Worm (Caenorhabditis elegans): ENCODE measurements around the gene let-711.

Gene let-711

DNA sequence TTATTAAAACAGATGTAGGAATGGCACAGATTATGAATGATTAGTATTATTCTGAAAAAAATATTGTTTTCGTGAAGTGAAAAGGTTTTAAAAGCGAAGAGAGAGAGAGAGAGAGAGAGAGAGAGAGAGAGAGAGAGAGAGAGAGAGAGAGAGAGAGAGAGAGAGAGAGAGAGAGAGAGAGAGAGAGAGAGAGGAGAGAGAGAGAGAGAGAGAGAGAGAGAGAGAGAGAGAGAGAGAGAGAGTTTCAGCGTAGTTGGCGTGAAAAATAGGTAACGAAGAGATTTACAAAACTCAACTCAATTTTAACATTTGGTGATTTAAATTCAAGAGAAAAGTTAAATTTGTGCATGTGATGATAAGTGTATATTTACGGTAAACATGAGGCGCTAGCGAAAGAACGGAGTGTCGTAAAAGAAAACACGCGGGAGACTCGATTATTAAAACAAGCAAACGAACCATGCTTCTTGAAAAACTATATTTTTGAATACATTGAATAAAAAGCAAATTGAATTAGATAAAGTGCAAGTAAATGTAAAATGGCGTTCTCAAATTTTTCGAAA lies 21.6 kb downstream of the let-711 start, which contains the start of gene panl-2:
Gene panl-2 (minus strand): TSS at position 51 of the 560 bp plus-strand sequence.
- TF ChIP-seq nhr-11 (tag; optimal IDR thresholded peaks at IDR 0.05), result no peak
- TF ChIP-seq madf-2 (tag; optimal IDR thresholded peaks at IDR 0.05), result no peak
- TF ChIP-seq unc-3 (GFP tag; conservative IDR thresholded peaks at IDR 0.05), result no peak
- TF ChIP-seq unc-3 (tag; optimal IDR thresholded peaks at IDR 0.05), result no peak
- TF ChIP-seq ceh-2 (tag; optimal IDR thresholded peaks at IDR 0.05), result no peak
- TF ChIP-seq nfya-1 (tag; optimal IDR thresholded peaks at IDR 0.05), result peak; percentile 44
- no peak for TF ChIP-seq ceh-30 (tag; optimal IDR thresholded peaks at IDR 0.05)
- TF ChIP-seq pqm-1 (tag; optimal IDR thresholded peaks at IDR 0.05), result no peak
- TF ChIP-seq ets-4 (tag; optimal IDR thresholded peaks at IDR 0.05), result no peak
- no peak for TF ChIP-seq ttx-3 (tag; optimal IDR thresholded peaks at IDR 0.05)
- peak; percentile 82 for TF ChIP-seq hlh-30 (tag; optimal IDR thresholded peaks at IDR 0.05; ENCODE audit: insufficient read depth)
- no peak for TF ChIP-seq F13H6.1 (tag; optimal IDR thresholded peaks at IDR 0.05)

DNA sequence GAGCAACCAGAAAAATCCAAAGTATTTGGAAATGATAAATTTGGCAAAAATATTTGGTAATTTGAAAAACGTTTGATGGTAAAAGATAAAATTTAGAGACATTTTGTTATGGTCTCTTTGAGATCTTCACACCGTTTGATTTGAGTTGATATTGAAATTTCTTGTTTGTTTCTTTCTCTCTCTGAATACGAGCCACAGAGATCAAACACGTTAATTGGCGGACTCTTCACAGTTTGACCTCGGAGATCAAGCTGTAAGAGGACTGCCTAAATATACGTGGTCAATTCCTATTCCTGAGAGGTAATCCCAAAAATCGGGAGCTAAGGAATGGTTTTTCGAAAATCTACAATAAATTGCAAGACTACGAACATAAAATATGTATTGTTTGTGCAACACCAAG lies 22.1 kb downstream of the let-711 start:
- TF ChIP-seq ahr-1 (tag; optimal IDR thresholded peaks at IDR 0.05) (no peak), npax-4 (tag; optimal IDR thresholded peaks at IDR 0.05) (no peak), hlh-15 (tag; optimal IDR thresholded peaks at IDR 0.05) (no peak), C08G9.2 (tag; optimal IDR thresholded peaks at IDR 0.05) (no peak), madf-2 (tag; optimal IDR thresholded peaks at IDR 0.05) (no peak), ceh-2 (tag; optimal IDR thresholded peaks at IDR 0.05) (no peak), sox-2 (GFP tag; IDR thresholded peaks at IDR 0.05) (no peak), ceh-45 (GFP tag; IDR thresholded peaks at IDR 0.05) (no peak), K02D7.2 (tag; optimal IDR thresholded peaks at IDR 0.05) (no peak), ceh-30 (tag; optimal IDR thresholded peaks at IDR 0.05) (no peak), dmd-4 (tag; optimal IDR thresholded peaks at IDR 0.05; ENCODE audit: borderline replicate concordance) (no peak), mec-3 (tag; optimal IDR thresholded peaks at IDR 0.05; ENCODE audit: borderline replicate concordance) (no peak), unc-3 (GFP tag; conservative IDR thresholded peaks at IDR 0.05) (no peak), unc-3 (tag; optimal IDR thresholded peaks at IDR 0.05) (no peak), fax-1 (tag; optimal IDR thresholded peaks at IDR 0.05) (no peak), C38D4.7 (GFP tag; optimal IDR thresholded peaks at IDR 0.05) (no peak)

DNA sequence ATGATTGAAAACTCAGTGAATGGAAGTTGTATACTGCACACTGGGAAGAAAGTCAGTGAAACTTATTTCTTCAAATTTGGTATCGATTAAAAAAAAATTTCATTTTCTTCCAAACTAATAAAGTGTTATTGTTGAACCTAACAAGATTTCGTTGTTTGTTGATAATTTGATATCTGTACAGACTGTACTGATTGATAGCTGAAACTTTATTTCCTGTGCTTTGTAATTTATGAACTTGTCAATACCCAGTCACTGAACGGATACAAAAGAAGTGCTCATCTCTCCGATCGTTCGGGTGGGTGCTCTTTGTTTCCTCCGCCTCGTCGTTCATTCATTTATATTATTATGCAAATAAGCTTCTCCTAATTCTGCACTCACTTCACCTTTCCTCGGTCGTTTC lies 22.6 kb downstream of the let-711 start, which contains the start of gene F31E3.12:
Gene F31E3.12 (plus strand): TSS at position 301 of the 400 bp plus-strand sequence.
- no peak for TF ChIP-seq pag-3 (tag; optimal IDR thresholded peaks at IDR 0.05; ENCODE audit: borderline replicate concordance)
- TF ChIP-seq elt-2 (tag; optimal IDR thresholded peaks at IDR 0.05), result no peak
- TF ChIP-seq sox-2 (GFP tag; IDR thresholded peaks at IDR 0.05), result no peak
- no peak for TF ChIP-seq pat-9 (tag; optimal IDR thresholded peaks at IDR 0.05)
- no peak for TF ChIP-seq tbx-2 (tag; optimal IDR thresholded peaks at IDR 0.05)
- no peak for TF ChIP-seq unc-86 (tag; optimal IDR thresholded peaks at IDR 0.05)
- TF ChIP-seq elt-4 (tag; optimal IDR thresholded peaks at IDR 0.05), result no peak
- no peak for TF ChIP-seq unc-3 (GFP tag; conservative IDR thresholded peaks at IDR 0.05)
- TF ChIP-seq unc-3 (tag; optimal IDR thresholded peaks at IDR 0.05), result no peak
- no peak for TF ChIP-seq pros-1 (tag; optimal IDR thresholded peaks at IDR 0.05)
- TF ChIP-seq nhr-232 (tag; optimal IDR thresholded peaks at IDR 0.05), result no peak
- no peak for TF ChIP-seq T23F11.4 (GFP tag; optimal IDR thresholded peaks at IDR 0.05)
- no peak for TF ChIP-seq hlh-15 (tag; optimal IDR thresholded peaks at IDR 0.05)
- TF ChIP-seq hlh-6 (tag; optimal IDR thresholded peaks at IDR 0.05), result no peak
- no peak for TF ChIP-seq odd-2 (tag; optimal IDR thresholded peaks at IDR 0.05)
- no peak for TF ChIP-seq zip-5 (tag; optimal IDR thresholded peaks at IDR 0.05)
- no peak for TF ChIP-seq ets-4 (tag; optimal IDR thresholded peaks at IDR 0.05)
- no peak for TF ChIP-seq nfya-1 (tag; optimal IDR thresholded peaks at IDR 0.05)
- TF ChIP-seq hlh-8 (tag; optimal IDR thresholded peaks at IDR 0.05), result no peak
- TF ChIP-seq ceh-24 (tag; optimal IDR thresholded peaks at IDR 0.05), result no peak
- no peak for TF ChIP-seq ceh-45 (GFP tag; IDR thresholded peaks at IDR 0.05)

All from whole organism, late embryonic.